Worm (Caenorhabditis elegans): ENCODE results near the gene nas-9.

Gene nas-9

ce11 chrV:4847424-4847823 is 7.6 kb upstream of the nas-9 start, which contains the start of gene abhd-5.1 (continued):
- TF ChIP-seq egl-27 (tag; optimal IDR thresholded peaks at IDR 0.05), result no peak

- no peak for TF ChIP-seq alr-1 (tag; optimal IDR thresholded peaks at IDR 0.05; ENCODE audit: borderline replicate concordance)
- TF ChIP-seq efl-1 (optimal IDR thresholded peaks at IDR 0.05), result no peak
- TF ChIP-seq efl-1 (GFP tag; optimal IDR thresholded peaks at IDR 0.05 in 1 of 2), result peak in 1 of 2 experiments; percentile 32
Measured at ce11 chrV:4846507-4846906, 6.7 kb upstream of the nas-9 start.

DNA sequence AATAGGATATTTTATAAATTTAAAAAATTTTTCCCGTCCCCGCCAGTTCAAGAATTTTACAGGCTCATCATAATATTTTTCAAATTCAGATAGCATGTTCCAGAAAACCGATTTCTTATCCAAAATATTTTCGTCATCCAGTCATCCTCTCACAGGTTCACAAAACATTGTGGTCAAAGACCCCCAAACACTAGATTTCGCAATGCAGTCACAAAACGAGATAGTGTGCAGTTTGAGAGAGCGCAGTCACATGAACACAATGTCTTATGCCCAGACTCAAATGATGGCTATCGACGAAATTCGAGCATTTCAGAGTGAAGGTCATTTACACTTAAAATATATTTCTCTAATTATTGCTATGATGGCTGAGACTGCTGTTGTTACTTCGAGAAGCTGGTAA is 4.8 kb upstream of the nas-9 start, which contains the start of gene abhd-5.2:
abhd-5.2 (plus strand) TSS at position 95 of the 400 bp plus-strand sequence.
- TF ChIP-seq rnt-1 (tag; optimal IDR thresholded peaks at IDR 0.05) (peak; percentile 53), nhr-28 (tag; optimal IDR thresholded peaks at IDR 0.05) (peak; percentile 53), C16A3.4 (tag; optimal IDR thresholded peaks at IDR 0.05) (peak; percentile 9), ets-5 (GFP tag; IDR thresholded peaks at IDR 0.05) (no peak), nhr-85 (tag) (peak; percentile 16), efl-1 (optimal IDR thresholded peaks at IDR 0.05) (peak; percentile 55 to 60), efl-1 (GFP tag; optimal IDR thresholded peaks at IDR 0.05 in 1 of 2) (peak in 1 of 2 experiments; percentile 50), pax-3 (tag; optimal IDR thresholded peaks at IDR 0.05) (no peak), mef-2 (tag; optimal IDR thresholded peaks at IDR 0.05) (no peak), sox-4 (tag; optimal IDR thresholded peaks at IDR 0.05) (no peak), egl-27 (tag; optimal IDR thresholded peaks at IDR 0.05) (no peak), nhr-47 (tag; optimal IDR thresholded peaks at IDR 0.05) (peak; percentile 50), fos-1 (tag; optimal IDR thresholded peaks at IDR 0.05) (no peak), ceh-82 (tag; optimal IDR thresholded peaks at IDR 0.05) (peak; percentile 48 to 78 (median 65)), swsn-7 (tag; optimal IDR thresholded peaks at IDR 0.05) (peak; percentile 32), vab-15 (tag; optimal IDR thresholded peaks at IDR 0.05) (no peak), nhr-12 (tag; optimal IDR thresholded peaks at IDR 0.05) (no peak), lin-39 (tag; optimal IDR thresholded peaks at IDR 0.05) (no peak), ztf-4 (tag; optimal IDR thresholded peaks at IDR 0.05) (no peak), mab-9 (GFP tag; IDR thresholded peaks at IDR 0.05) (no peak), isw-1 (GFP tag; IDR thresholded peaks at IDR 0.05) (peak; percentile 39), elt-3 (tag; optimal IDR thresholded peaks at IDR 0.05) (peak in 1 of 6 experiments; percentile 27), ztf-11 (tag; optimal IDR thresholded peaks at IDR 0.05) (no peak), nhr-84 (tag; optimal IDR thresholded peaks at IDR 0.05) (peak; percentile 93), blmp-1 (tag; optimal IDR thresholded peaks at IDR 0.05) (no peak), nhr-71 (tag; optimal IDR thresholded peaks at IDR 0.05) (peak; percentile 79), nhr-20 (tag; optimal IDR thresholded peaks at IDR 0.05) (peak; percentile 70), alr-1 (tag; optimal IDR thresholded peaks at IDR 0.05; ENCODE audit: borderline replicate concordance) (no peak), lir-3 (tag; optimal IDR thresholded peaks at IDR 0.05; ENCODE audit: poor library complexity) (no peak), ces-1 (GFP tag; optimal IDR thresholded peaks at IDR 0.05) (no peak), aha-1 (tag; optimal IDR thresholded peaks at IDR 0.05) (no peak), unc-98 (GFP tag; IDR thresholded peaks at IDR 0.05) (no peak), lin-15B (tag; optimal IDR thresholded peaks at IDR 0.05) (no peak), snpc-4 (tag; optimal IDR thresholded peaks at IDR 0.05) (peak; percentile 20), tlp-1 (tag; optimal IDR thresholded peaks at IDR 0.05) (no peak), zip-4 (GFP tag; optimal IDR thresholded peaks at IDR 0.05) (peak; percentile 97), F16B12.6 (tag; optimal IDR thresholded peaks at IDR 0.05) (peak; percentile 12), ceh-8 (GFP tag; optimal IDR thresholded peaks at IDR 0.05) (no peak), nhr-237 (tag; optimal IDR thresholded peaks at IDR 0.05) (peak; percentile 63), sup-37 (GFP tag; optimal IDR thresholded peaks at IDR 0.05) (no peak), C34B4.2 (tag; optimal IDR thresholded peaks at IDR 0.05) (no peak), egl-13 (tag; optimal IDR thresholded peaks at IDR 0.05) (no peak), fkh-10 (GFP tag; optimal IDR thresholded peaks at IDR 0.05) (no peak), hpl-2 (GFP tag; optimal IDR thresholded peaks at IDR 0.05) (no peak), aly-2 (tag; optimal IDR thresholded peaks at IDR 0.05) (no peak), unc-130 (tag; optimal IDR thresholded peaks at IDR 0.05) (peak; percentile 14), sptf-1 (tag; optimal IDR thresholded peaks at IDR 0.05) (no peak), zag-1 (tag; optimal IDR thresholded peaks at IDR 0.05) (no peak), unc-30 (tag; optimal IDR thresholded peaks at IDR 0.05) (no peak)

Data from whole organism, L1 larva.